Worm (Caenorhabditis elegans) whole organism, L4/young adult: ENCODE measurements around the gene K12H4.7.

Experiments
- dao-5 ChIP-seq: sonication (generic microtip); optimal IDR thresholded peaks from 2 replicates; lab custom pipeline; 2016; ENCODE audit warnings: missing genotype, missing genetic modification characterization, moderate library complexity, missing compliant biosample characterization
- him-1 ChIP-seq: sonication (generic microtip); optimal IDR thresholded peaks from 2 replicates; lab custom pipeline; 2016; ENCODE audit warnings: missing genotype, missing genetic modification reagents, missing genetic modification characterization, missing compliant biosample characterization

ce11 chrIII:8098116-8098515 is 47.2 kb upstream of the K12H4.7 start, which contains the start of gene K06H7.8:
- TF ChIP-seq him-1 (tag; lab: Kevin White, UChicago) (no peak), dao-5 (tag; lab: Kevin White, UChicago) (no peak)
